Worm (Caenorhabditis elegans) whole organism, midembryonic: ENCODE results near the gene T02D1.8.

Source experiments
- T22C8.4 ChIP-seq: fragments of 200-800 bp; sonication (Bioruptor generic); IDR thresholded peaks from 2 replicates; pipeline ENCODE4 v1.3.6; 2022; ENCODE audit warnings: missing genetic modification characterization, missing compliant biosample characterization
- flt-1 ChIP-seq: fragments of 200-800 bp; sonication (Bioruptor generic); IDR thresholded peaks from 2 replicates; pipeline ENCODE4 v1.3.6; 2022; ENCODE audit warnings: missing genetic modification characterization, missing compliant biosample characterization
- klf-2 ChIP-seq: fragments of 200-800 bp; sonication (Bioruptor generic); conservative IDR thresholded peaks from 2 replicates; pipeline ENCODE4 v1.3.6; 2022; ENCODE audit warnings: missing genetic modification reagents, missing genetic modification characterization, missing compliant biosample characterization
- med-1 ChIP-seq: sonication (generic microtip); optimal IDR thresholded peaks from 2 replicates; lab custom pipeline; 2017; ENCODE audit warnings: missing genetic modification characterization, mild to moderate bottlenecking, missing compliant biosample characterization, antibody characterized with exemption, missing genetic modification reagents; ENCODE audit not compliant: insufficient read depth
- ref-1 ChIP-seq: fragments of 200-800 bp; sonication (Bioruptor generic); conservative IDR thresholded peaks from 2 replicates; pipeline ENCODE4 v1.3.6; 2022; ENCODE audit warnings: missing genetic modification reagents, missing genetic modification characterization, missing compliant biosample characterization
- tab-1 ChIP-seq: fragments of 200-800 bp; sonication (Bioruptor generic); IDR thresholded peaks from 2 replicates; pipeline ENCODE4 v1.3.6; 2022; ENCODE audit warnings: missing genetic modification characterization, missing compliant biosample characterization
- ztf-23 ChIP-seq: fragments of 200-800 bp; sonication (Bioruptor generic); IDR thresholded peaks from 2 replicates; pipeline ENCODE4 v1.3.6; 2022; ENCODE audit warnings: missing genetic modification reagents, missing genetic modification characterization, missing compliant biosample characterization
- ztf-29 ChIP-seq: fragments of 200-800 bp; sonication (Bioruptor generic); IDR thresholded peaks from 2 replicates; pipeline ENCODE4 v1.3.6; 2022; ENCODE audit warnings: missing genetic modification reagents, missing genetic modification characterization, missing compliant biosample characterization

ce11 chrIV:17431287-17431686, 44.0 kb upstream of the T02D1.8 start, which contains the start of gene lact-6:
- no peak for TF ChIP-seq ref-1
- no peak for TF ChIP-seq tab-1
- no peak for TF ChIP-seq flt-1 (GFP tag; lab: Robert Waterston, UW)
- TF ChIP-seq med-1: no peak
- no peak for TF ChIP-seq T22C8.4
- TF ChIP-seq ztf-29: no peak
- no peak for TF ChIP-seq klf-2 (GFP tag; lab: Robert Waterston, UW)
- TF ChIP-seq ztf-23 (GFP tag; lab: Robert Waterston, UW): no peak
